Worm (Caenorhabditis elegans) whole organism, mixed stage, embryonic: ENCODE measurements around the gene Y57A10A.31.

ENCODE experiments used
- M03D4.4 ChIP-seq: sonication (generic microtip); optimal IDR thresholded peaks from 2 replicates; lab custom pipeline; 2017; ENCODE audit warnings: mild to moderate bottlenecking, missing genetic modification characterization, missing compliant biosample characterization
- bed-3 ChIP-seq: fragments of 200-800 bp; sonication (Bioruptor generic); optimal IDR thresholded peaks from 3 replicates; lab custom pipeline; 2018; ENCODE audit warnings: mild to moderate bottlenecking, missing genetic modification characterization, moderate library complexity, missing compliant biosample characterization
- blmp-1 ChIP-seq: fragments of 150-350 bp; optimal IDR thresholded peaks from 2 replicates; lab custom pipeline; 2014; ENCODE audit warnings: missing biosample characterization, missing genetic modification characterization
- ceh-39 ChIP-seq: fragments of 150-350 bp; optimal IDR thresholded peaks from 2 replicates; lab custom pipeline; 2014; ENCODE audit warnings: missing biosample characterization, missing genetic modification characterization
- ceh-43 ChIP-seq: fragments of 200-800 bp; sonication (Bioruptor generic); optimal IDR thresholded peaks from 2 replicates; lab custom pipeline; 2018; ENCODE audit warnings: mild to moderate bottlenecking, missing genetic modification characterization, moderate library complexity, missing compliant biosample characterization
- ceh-83 ChIP-seq: fragments of 200-800 bp; sonication (Bioruptor generic); optimal IDR thresholded peaks from 2 replicates; lab custom pipeline; 2018; ENCODE audit warnings: mild to moderate bottlenecking, missing genetic modification characterization, missing compliant biosample characterization
- ces-1 ChIP-seq: fragments of 150-350 bp; optimal IDR thresholded peaks from 2 replicates; lab custom pipeline; 2014; ENCODE audit warnings: missing biosample characterization, missing genetic modification reagents, missing genetic modification characterization
- cnd-1 ChIP-seq: fragments of 200-800 bp; sonication (Bioruptor generic); optimal IDR thresholded peaks from 2 replicates; lab custom pipeline; 2018; ENCODE audit warnings: mild to moderate bottlenecking, missing genetic modification characterization, missing compliant biosample characterization
- drap-1 ChIP-seq: fragments of 200-800 bp; sonication (Bioruptor generic); optimal IDR thresholded peaks from 3 replicates; lab custom pipeline; 2018; ENCODE audit warnings: mild to moderate bottlenecking, missing genetic modification characterization, missing compliant biosample characterization
- elt-1 ChIP-seq: sonication (generic microtip); optimal IDR thresholded peaks from 2 replicates; lab custom pipeline; 2017; ENCODE audit warnings: missing genetic modification characterization, mild to moderate bottlenecking, missing compliant biosample characterization, antibody characterized with exemption, moderate library complexity, borderline replicate concordance; ENCODE audit not compliant: insufficient read depth
- elt-3 ChIP-seq: fragments of 150-350 bp; optimal IDR thresholded peaks from 2 replicates; lab custom pipeline; 2014; ENCODE audit warnings: missing biosample characterization, missing genetic modification characterization
- flh-1 ChIP-seq: fragments of 200-800 bp; sonication (Bioruptor generic); optimal IDR thresholded peaks from 2 replicates; lab custom pipeline; 2018; ENCODE audit warnings: mild to moderate bottlenecking, missing genetic modification characterization, moderate library complexity, missing compliant biosample characterization
- ham-2 ChIP-seq: fragments of 200-800 bp; sonication (Bioruptor generic); optimal IDR thresholded peaks from 2 replicates; lab custom pipeline; 2018; ENCODE audit warnings: mild to moderate bottlenecking, missing genetic modification characterization, missing compliant biosample characterization
- hlh-1 ChIP-seq: fragments of 150-350 bp; optimal IDR thresholded peaks from 2 replicates; lab custom pipeline; 2014; ENCODE audit warnings: missing biosample characterization, missing genetic modification reagents, missing genetic modification characterization
- lin-13 ChIP-seq: fragments of 150-350 bp; optimal IDR thresholded peaks from 2 replicates; lab custom pipeline; 2014; ENCODE audit warnings: missing biosample characterization, missing genetic modification characterization
- lin-32 ChIP-seq: fragments of 200-800 bp; sonication (Bioruptor generic); optimal IDR thresholded peaks from 2 replicates; lab custom pipeline; 2018; ENCODE audit warnings: mild to moderate bottlenecking, missing genetic modification characterization, missing compliant biosample characterization
- lsy-2 ChIP-seq: fragments of 150-350 bp; optimal IDR thresholded peaks from 2 replicates; lab custom pipeline; 2014; ENCODE audit warnings: missing biosample characterization, missing genetic modification characterization
- mep-1 ChIP-seq: fragments of 150-350 bp; optimal IDR thresholded peaks from 2 replicates; lab custom pipeline; 2017; ENCODE audit warnings: missing biosample characterization, missing genetic modification reagents, missing genetic modification characterization, inconsistent platforms
- mls-2 ChIP-seq: sonication (generic microtip); optimal IDR thresholded peaks from 2 replicates; lab custom pipeline; 2016; ENCODE audit warnings: mild to moderate bottlenecking, missing genetic modification characterization, moderate library complexity, missing compliant biosample characterization
- nhr-12 ChIP-seq: fragments of 150-350 bp; optimal IDR thresholded peaks from 2 replicates; lab custom pipeline; 2014; ENCODE audit warnings: missing biosample characterization, missing genetic modification characterization
- nhr-2 ChIP-seq: fragments of 150-350 bp; optimal IDR thresholded peaks from 2 replicates; lab custom pipeline; 2014; ENCODE audit warnings: missing biosample characterization, missing genetic modification characterization
- nhr-237 ChIP-seq: fragments of 150-350 bp; optimal IDR thresholded peaks from 2 replicates; lab custom pipeline; 2014; ENCODE audit warnings: missing biosample characterization, missing genetic modification characterization
- nhr-28 ChIP-seq: fragments of 150-350 bp; optimal IDR thresholded peaks from 2 replicates; lab custom pipeline; 2014; ENCODE audit warnings: missing biosample characterization, missing genetic modification characterization
- nhr-76 ChIP-seq: sonication (generic microtip); optimal IDR thresholded peaks from 2 replicates; lab custom pipeline; 2017; ENCODE audit warnings: missing biosample characterization, missing genetic modification characterization
- sem-2 ChIP-seq: fragments of 200-800 bp; sonication (Bioruptor generic); optimal IDR thresholded peaks from 2 replicates; lab custom pipeline; 2018; ENCODE audit warnings: mild to moderate bottlenecking, missing genetic modification characterization, missing compliant biosample characterization
- snpc-4 ChIP-seq: fragments of 150-350 bp; optimal IDR thresholded peaks from 2 replicates; lab custom pipeline; 2014; ENCODE audit warnings: missing biosample characterization, missing genetic modification characterization
- sptf-1 ChIP-seq: sonication (generic microtip); optimal IDR thresholded peaks from 2 replicates; lab custom pipeline; 2017; ENCODE audit warnings: mild to moderate bottlenecking, missing genetic modification characterization, moderate library complexity, missing compliant biosample characterization
- tbx-8 ChIP-seq: fragments of 200-800 bp; sonication (Bioruptor generic); optimal IDR thresholded peaks from 2 replicates; lab custom pipeline; 2018; ENCODE audit warnings: mild to moderate bottlenecking, missing genetic modification characterization, moderate library complexity, missing compliant biosample characterization
- unc-120 ChIP-seq: sonication (generic microtip); optimal IDR thresholded peaks from 2 replicates; lab custom pipeline; 2017; ENCODE audit warnings: missing genetic modification characterization, missing compliant biosample characterization; ENCODE audit not compliant: poor library complexity, severe bottlenecking
- unc-39 ChIP-seq: fragments of 150-350 bp; optimal IDR thresholded peaks from 2 replicates; lab custom pipeline; 2014; ENCODE audit warnings: missing biosample characterization, missing genetic modification characterization
- unc-62 ChIP-seq: fragments of 150-350 bp; optimal IDR thresholded peaks from 2 replicates; lab custom pipeline; 2014; ENCODE audit warnings: missing biosample characterization, missing genetic modification reagents, missing genetic modification characterization
- zip-8 ChIP-seq: fragments of 150-350 bp; optimal IDR thresholded peaks from 2 replicates; lab custom pipeline; 2014; ENCODE audit warnings: missing biosample characterization, missing genetic modification characterization
- ztf-11 ChIP-seq: fragments of 150-350 bp; optimal IDR thresholded peaks from 2 replicates; lab custom pipeline; 2014; ENCODE audit warnings: missing biosample characterization, missing genetic modification characterization

The Y57A10A.31 gene

ce11 chrII:12289085-12289484, at the start of gene Y57A10A.31:
Y57A10A.31 (plus strand) TSS chrII:12289385.
- TF ChIP-seq snpc-4 (tag; lab: Kevin White, UChicago) = no peak
- no peak for TF ChIP-seq cnd-1 (tag; lab: Kevin White, UChicago)
- no peak for TF ChIP-seq nhr-76 (tag; lab: Kevin White, UChicago)
- no peak for TF ChIP-seq blmp-1 (tag; lab: Kevin White, UChicago)
- no peak for TF ChIP-seq mep-1 (tag; lab: Kevin White, UChicago)
- TF ChIP-seq lin-32 (GFP tag; lab: Kevin White, UChicago) = no peak
- no peak for TF ChIP-seq nhr-2 (tag; lab: Kevin White, UChicago)
- no peak for TF ChIP-seq bed-3 (GFP tag; lab: Kevin White, UChicago)
- TF ChIP-seq drap-1 (GFP tag; lab: Kevin White, UChicago) = no peak
- TF ChIP-seq ham-2 (GFP tag; lab: Kevin White, UChicago) = no peak
- no peak for TF ChIP-seq nhr-28 (tag; lab: Kevin White, UChicago)
- TF ChIP-seq unc-62 = no peak
- TF ChIP-seq ceh-39 (tag; lab: Kevin White, UChicago) = no peak
- no peak for TF ChIP-seq lin-13 (tag; lab: Kevin White, UChicago)
- TF ChIP-seq lsy-2 (tag; lab: Kevin White, UChicago) = no peak
- no peak for TF ChIP-seq ceh-83 (GFP tag; lab: Kevin White, UChicago)
- no peak for TF ChIP-seq sptf-1
- TF ChIP-seq nhr-12 (tag; lab: Kevin White, UChicago) = no peak
- TF ChIP-seq hlh-1 (tag; lab: Kevin White, UChicago) = no peak
- TF ChIP-seq flh-1 (GFP tag; lab: Kevin White, UChicago) = no peak
- TF ChIP-seq, all 35 proteins: peak for 0

ce11 chrII:12239449-12239848, 49.7 kb upstream of the Y57A10A.31 start:
- TF ChIP-seq elt-1 (tag; lab: Kevin White, UChicago) = peak; percentile 93
- peak; percentile 8 for TF ChIP-seq ham-2 (GFP tag; lab: Kevin White, UChicago)
- no peak for TF ChIP-seq tbx-8 (GFP tag; lab: Kevin White, UChicago)

- TF ChIP-seq ceh-43 (GFP tag; lab: Kevin White, UChicago) = no peak
- no peak for TF ChIP-seq mls-2 (tag; lab: Kevin White, UChicago)
- no peak for TF ChIP-seq drap-1 (GFP tag; lab: Kevin White, UChicago)
- TF ChIP-seq elt-1 (tag; lab: Kevin White, UChicago) = no peak
- no peak for TF ChIP-seq tbx-8 (GFP tag; lab: Kevin White, UChicago)
- no peak for TF ChIP-seq cnd-1 (tag; lab: Kevin White, UChicago)
- TF ChIP-seq elt-3 = no peak
- no peak for TF ChIP-seq unc-39 (tag; lab: Kevin White, UChicago)
- no peak for TF ChIP-seq zip-8
- TF ChIP-seq unc-62 = no peak
- no peak for TF ChIP-seq sptf-1
- TF ChIP-seq ceh-39 (tag; lab: Kevin White, UChicago) = no peak
- TF ChIP-seq lin-13 (tag; lab: Kevin White, UChicago) = no peak
- TF ChIP-seq lsy-2 (tag; lab: Kevin White, UChicago) = no peak
- TF ChIP-seq nhr-2 (tag; lab: Kevin White, UChicago) = no peak
- TF ChIP-seq mep-1 (tag; lab: Kevin White, UChicago) = no peak
Observed at ce11 chrII:12240088-12240487, 49.1 kb upstream of the Y57A10A.31 start, which contains the start of gene txdc-12.1. txdc-12.1 (plus strand) TSS chrII:12240388.

ce11 chrII:12241792-12242191, 47.4 kb upstream of the Y57A10A.31 start:
- no peak for TF ChIP-seq elt-1 (tag; lab: Kevin White, UChicago)
- TF ChIP-seq unc-62 = no peak
- TF ChIP-seq nhr-237 (tag; lab: Kevin White, UChicago) = no peak
- no peak for TF ChIP-seq lin-32 (GFP tag; lab: Kevin White, UChicago)
- TF ChIP-seq ceh-43 (GFP tag; lab: Kevin White, UChicago) = no peak
- no peak for TF ChIP-seq nhr-76 (tag; lab: Kevin White, UChicago)
- no peak for TF ChIP-seq hlh-1 (tag; lab: Kevin White, UChicago)
- TF ChIP-seq unc-120 (tag; lab: Kevin White, UChicago) = no peak
- no peak for TF ChIP-seq ces-1 (GFP tag; lab: Kevin White, UChicago)
- TF ChIP-seq sem-2 = no peak
- no peak for TF ChIP-seq snpc-4 (tag; lab: Kevin White, UChicago)
- TF ChIP-seq mep-1 (tag; lab: Kevin White, UChicago) = no peak
- no peak for TF ChIP-seq M03D4.4 (tag; lab: Kevin White, UChicago)
- no peak for TF ChIP-seq ztf-11 (tag; lab: Kevin White, UChicago)
- no peak for TF ChIP-seq bed-3 (GFP tag; lab: Kevin White, UChicago)
- TF ChIP-seq ceh-83 (GFP tag; lab: Kevin White, UChicago) = no peak
- no peak for TF ChIP-seq zip-8
- no peak for TF ChIP-seq ham-2 (GFP tag; lab: Kevin White, UChicago)
- TF ChIP-seq, all 35 proteins: peak for 0
